Fruit fly (Drosophila melanogaster) whole organism, embryonic: Measurements from ENCODE around the gene stas.
A peak's percentile ranks its signal among the peaks of the same experiment; 100 is the strongest.

Experiments used
- ATbp ChIP-seq: fragments of 200-800 bp; sonication (Bioruptor generic); optimal IDR thresholded peaks from 2 replicates; lab custom pipeline; 2017; ENCODE audit warnings: missing biosample characterization, mild to moderate bottlenecking, missing genetic modification characterization, missing genetic modification reagents
- Atf6 ChIP-seq: fragments of 200-800 bp; sonication (Bioruptor generic); IDR thresholded peaks from 2 replicates; pipeline ENCODE4 v1.3.6; 2022; ENCODE audit warnings: missing biosample characterization, missing genetic modification characterization
- Awh ChIP-seq: fragments of 200-800 bp; sonication (Bioruptor generic); IDR thresholded peaks from 2 replicates; pipeline ENCODE4, ENCODE4 v1.3.6; 2022; ENCODE audit warnings: missing biosample characterization, missing genetic modification characterization
- CG10431 ChIP-seq: fragments of 200-800 bp; sonication (Bioruptor generic); optimal IDR thresholded peaks from 3 replicates; lab custom pipeline; 2018; ENCODE audit warnings: missing biosample characterization, mild to moderate bottlenecking, missing genetic modification characterization
- CG10979 ChIP-seq: fragments of 200-800 bp; sonication (Bioruptor generic); optimal IDR thresholded peaks from 2 replicates; lab custom pipeline; 2018; ENCODE audit warnings: missing biosample characterization, mild to moderate bottlenecking, missing genetic modification characterization, moderate library complexity
- CG11085 ChIP-seq: fragments of 200-800 bp; sonication (Bioruptor generic); IDR thresholded peaks from 2 replicates; pipeline ENCODE4 v1.3.6; 2022; ENCODE audit warnings: missing biosample characterization, missing genetic modification characterization
- CG12391 ChIP-seq: fragments of 200-800 bp; sonication (Bioruptor generic); optimal IDR thresholded peaks from 3 replicates; lab custom pipeline; 2018; ENCODE audit warnings: missing biosample characterization, mild to moderate bottlenecking, missing genetic modification characterization, moderate library complexity
- CG16863 ChIP-seq: fragments of 200-800 bp; sonication (Bioruptor generic); optimal IDR thresholded peaks from 3 replicates; lab custom pipeline; 2016; ENCODE audit warnings: missing biosample characterization, missing genetic modification characterization
- CG2678 ChIP-seq: fragments of 200-800 bp; sonication (Bioruptor generic); optimal IDR thresholded peaks from 3 replicates; lab custom pipeline; 2019; ENCODE audit warnings: missing biosample characterization, mild to moderate bottlenecking, missing genetic modification characterization, moderate library complexity
- CG30403 ChIP-seq: fragments of 200-800 bp; sonication (Bioruptor generic); optimal IDR thresholded peaks from 3 replicates; lab custom pipeline; 2016; ENCODE audit warnings: missing biosample characterization, missing genetic modification characterization
- CG3065 ChIP-seq: fragments of 200-800 bp; sonication (Bioruptor generic); optimal IDR thresholded peaks from 2 replicates; lab custom pipeline; 2016; ENCODE audit warnings: missing biosample characterization, missing genetic modification characterization
- CG32767 ChIP-seq: fragments of 200-800 bp; sonication (Bioruptor generic); IDR thresholded peaks from 2 replicates; pipeline ENCODE4 v1.3.6; 2022; ENCODE audit warnings: missing biosample characterization, missing genetic modification characterization
- CG3847 ChIP-seq: fragments of 200-800 bp; sonication (Bioruptor generic); IDR thresholded peaks from 2 replicates; pipeline ENCODE4 v1.3.6; 2022; ENCODE audit warnings: missing biosample characterization, missing genetic modification characterization
- CG4328 ChIP-seq: fragments of 200-800 bp; sonication (Bioruptor generic); optimal IDR thresholded peaks from 3 replicates; lab custom pipeline; 2017; ENCODE audit warnings: missing biosample characterization, missing genetic modification reagents, missing genetic modification characterization
- CG8944 ChIP-seq: fragments of 200-800 bp; sonication (Bioruptor generic); optimal IDR thresholded peaks from 3 replicates; lab custom pipeline; 2016; ENCODE audit warnings: missing biosample characterization, missing genetic modification characterization
- CG9215 ChIP-seq: fragments of 200-800 bp; sonication (Bioruptor generic); IDR thresholded peaks from 2 replicates; pipeline ENCODE4 v1.3.6; 2022; ENCODE audit warnings: missing biosample characterization, missing genetic modification characterization
- CG9876 ChIP-seq: fragments of 200-800 bp; sonication (Bioruptor generic); optimal IDR thresholded peaks from 2 replicates; lab custom pipeline; 2016; ENCODE audit warnings: missing biosample characterization, missing genetic modification characterization
- CG9932 ChIP-seq: fragments of 200-800 bp; sonication (Bioruptor generic); IDR thresholded peaks from 2 replicates; pipeline ENCODE4 v1.3.6; 2022; ENCODE audit warnings: missing biosample characterization, missing genetic modification characterization
- D ChIP-seq, 2 experiments: fragments of 200-800 bp in 1 of 2; fragments of >200 bp in 1 of 2; sonication (Bioruptor generic) in 1 of 2; optimal IDR thresholded peaks; 2 replicates in 1 of 2; 3 replicates in 1 of 2; lab custom pipeline; 2017; ENCODE audit warnings: mild to moderate bottlenecking in 1 of 2, missing biosample characterization in 1 of 2, missing genetic modification characterization in 1 of 2, missing genetic modification reagents in 1 of 2
- D19B ChIP-seq: fragments of 200-800 bp; sonication (Bioruptor generic); optimal IDR thresholded peaks from 2 replicates; lab custom pipeline; 2017; ENCODE audit warnings: missing biosample characterization, mild to moderate bottlenecking, missing genetic modification characterization
- HLH4C ChIP-seq: fragments of 200-800 bp; sonication (Bioruptor generic); IDR thresholded peaks from 3 replicates; pipeline ENCODE4 v1.3.6; 2022; ENCODE audit warnings: missing biosample characterization, missing genetic modification characterization; ENCODE audit not compliant: partially characterized antibody
- Meics ChIP-seq: fragments of 200-800 bp; sonication (Bioruptor generic); optimal IDR thresholded peaks from 2 replicates; lab custom pipeline; 2017; ENCODE audit warnings: missing biosample characterization, mild to moderate bottlenecking, missing genetic modification characterization
- NC2β ChIP-seq: fragments of 200-800 bp; sonication (Bioruptor generic); optimal IDR thresholded peaks from 2 replicates; lab custom pipeline; 2016; ENCODE audit warnings: missing biosample characterization, missing genetic modification characterization
- NfI ChIP-seq: fragments of 200-800 bp; sonication (Bioruptor generic); optimal IDR thresholded peaks from 3 replicates; lab custom pipeline; 2018; ENCODE audit warnings: missing biosample characterization, mild to moderate bottlenecking, missing genetic modification characterization, moderate library complexity
- Poxn ChIP-seq: fragments of 200-800 bp; sonication (Bioruptor generic); IDR thresholded peaks from 2 replicates; pipeline ENCODE4 v1.3.6; 2022; ENCODE audit warnings: missing biosample characterization, missing genetic modification characterization
- Ravus ChIP-seq: fragments of 200-800 bp; sonication (Bioruptor generic); IDR thresholded peaks from 2 replicates; pipeline ENCODE4 v1.3.6; 2022; ENCODE audit warnings: missing biosample characterization, missing genetic modification characterization
- Sry-δ ChIP-seq: fragments of 200-800 bp; sonication (Bioruptor generic); optimal IDR thresholded peaks from 2 replicates; lab custom pipeline; 2016; ENCODE audit warnings: missing biosample characterization, missing genetic modification characterization
- ato ChIP-seq: fragments of 200-800 bp; sonication (Bioruptor generic); IDR thresholded peaks from 2 replicates; pipeline ENCODE4 v1.3.6; 2022; ENCODE audit warnings: missing biosample characterization, missing genetic modification characterization; ENCODE audit not compliant: partially characterized antibody
- bcd ChIP-seq: fragments of 200-800 bp; sonication (Bioruptor generic); optimal IDR thresholded peaks from 2 replicates; lab custom pipeline; 2017; ENCODE audit warnings: missing biosample characterization, mild to moderate bottlenecking, missing genetic modification characterization
- bowl ChIP-seq: fragments of 200-800 bp; sonication (Bioruptor generic); IDR thresholded peaks from 2 replicates; pipeline ENCODE4 v1.3.6; 2022; ENCODE audit warnings: missing biosample characterization, missing genetic modification characterization
- br ChIP-seq: fragments of >200 bp; optimal IDR thresholded peaks from 2 replicates; lab custom pipeline; 2017
- cas ChIP-seq: fragments of 200-800 bp; sonication (Bioruptor generic); IDR thresholded peaks from 2 replicates; pipeline ENCODE4 v1.3.6; 2022; ENCODE audit warnings: missing biosample characterization, missing genetic modification characterization
- ci ChIP-seq: fragments of 200-800 bp; sonication (Bioruptor generic); IDR thresholded peaks from 3 replicates; pipeline ENCODE4 v1.3.6; 2022; ENCODE audit warnings: missing biosample characterization, missing genetic modification characterization
- corto ChIP-seq: fragments of 200-800 bp; sonication (Bioruptor generic); optimal IDR thresholded peaks from 2 replicates; lab custom pipeline; 2016; ENCODE audit warnings: missing biosample characterization, mild to moderate bottlenecking, missing genetic modification characterization, moderate library complexity
- en ChIP-seq: fragments of 200-800 bp; sonication (Bioruptor generic); optimal IDR thresholded peaks from 2 replicates; lab custom pipeline; 2016; ENCODE audit warnings: missing biosample characterization, missing genetic modification characterization
- ewg ChIP-seq: fragments of 200-800 bp; sonication (Bioruptor generic); optimal IDR thresholded peaks from 3 replicates; lab custom pipeline; 2017; ENCODE audit warnings: mild to moderate bottlenecking, missing biosample characterization, missing genetic modification reagents, missing genetic modification characterization
- gfzf ChIP-seq: fragments of 200-800 bp; sonication (Bioruptor generic); optimal IDR thresholded peaks from 2 replicates; lab custom pipeline; 2016; ENCODE audit warnings: missing biosample characterization, mild to moderate bottlenecking, missing genetic modification characterization, moderate library complexity
- jigr1 ChIP-seq: fragments of 200-800 bp; sonication (Bioruptor generic); IDR thresholded peaks from 3 replicates; pipeline ENCODE4 v1.3.6; 2022; ENCODE audit warnings: missing biosample characterization, missing genetic modification characterization
- klu ChIP-seq: fragments of 200-800 bp; sonication (Bioruptor generic); IDR thresholded peaks from 2 replicates; pipeline ENCODE4 v1.3.6; 2022; ENCODE audit warnings: missing biosample characterization, missing genetic modification characterization
- kni ChIP-seq: fragments of 200-800 bp; sonication (Bioruptor generic); optimal IDR thresholded peaks from 3 replicates; lab custom pipeline; 2017; ENCODE audit warnings: mild to moderate bottlenecking, missing biosample characterization, missing genetic modification reagents, missing genetic modification characterization
- lola ChIP-seq, 3 experiments: fragments of >200 bp in 2 of 3; fragments of 200-800 bp in 1 of 3; sonication (Bioruptor generic) in 1 of 3; optimal IDR thresholded peaks; 2 replicates each; lab custom pipeline; 2017 to 2019; ENCODE audit warnings: missing biosample characterization in 3 of 3, missing genetic modification characterization in 3 of 3, mild to moderate bottlenecking in 1 of 3, moderate library complexity in 1 of 3
- luna ChIP-seq: fragments of 200-800 bp; sonication (Bioruptor generic); optimal IDR thresholded peaks from 2 replicates; lab custom pipeline; 2016; ENCODE audit warnings: missing biosample characterization, missing genetic modification characterization
- p53 ChIP-seq: fragments of 200-800 bp; sonication (Bioruptor generic); optimal IDR thresholded peaks from 2 replicates; lab custom pipeline; 2016; ENCODE audit warnings: missing biosample characterization, missing genetic modification characterization
- pan ChIP-seq, 4 experiments: fragments of >200 bp in 3 of 4; fragments of 200-800 bp in 1 of 4; sonication (Bioruptor generic) in 1 of 4; optimal IDR thresholded peaks in 3 of 4; IDR thresholded peaks in 1 of 4; 2 replicates each; pipeline versions ENCODE4 v1.3.6 to Lab custom; 2017 to 2022; ENCODE audit warnings: missing biosample characterization in 2 of 4, missing genetic modification characterization in 2 of 4, mixed read lengths in 1 of 4
- phol ChIP-seq: fragments of 200-800 bp; sonication (Bioruptor generic); optimal IDR thresholded peaks from 3 replicates; lab custom pipeline; 2018; ENCODE audit warnings: missing biosample characterization, mild to moderate bottlenecking, missing genetic modification characterization, moderate library complexity
- tin ChIP-seq: fragments of 200-800 bp; sonication (Bioruptor generic); optimal IDR thresholded peaks from 3 replicates; lab custom pipeline; 2016; ENCODE audit warnings: missing biosample characterization, missing genetic modification characterization
- twi ChIP-seq: fragments of 200-800 bp; optimal IDR thresholded peaks from 2 replicates; lab custom pipeline; 2019; ENCODE audit warnings: missing biosample characterization, mild to moderate bottlenecking, missing genetic modification characterization, moderate library complexity
- unpg ChIP-seq: fragments of 200-800 bp; sonication (Bioruptor generic); optimal IDR thresholded peaks from 3 replicates; lab custom pipeline; 2018; ENCODE audit warnings: missing biosample characterization, mild to moderate bottlenecking, missing genetic modification characterization, moderate library complexity

stas gene

DNA sequence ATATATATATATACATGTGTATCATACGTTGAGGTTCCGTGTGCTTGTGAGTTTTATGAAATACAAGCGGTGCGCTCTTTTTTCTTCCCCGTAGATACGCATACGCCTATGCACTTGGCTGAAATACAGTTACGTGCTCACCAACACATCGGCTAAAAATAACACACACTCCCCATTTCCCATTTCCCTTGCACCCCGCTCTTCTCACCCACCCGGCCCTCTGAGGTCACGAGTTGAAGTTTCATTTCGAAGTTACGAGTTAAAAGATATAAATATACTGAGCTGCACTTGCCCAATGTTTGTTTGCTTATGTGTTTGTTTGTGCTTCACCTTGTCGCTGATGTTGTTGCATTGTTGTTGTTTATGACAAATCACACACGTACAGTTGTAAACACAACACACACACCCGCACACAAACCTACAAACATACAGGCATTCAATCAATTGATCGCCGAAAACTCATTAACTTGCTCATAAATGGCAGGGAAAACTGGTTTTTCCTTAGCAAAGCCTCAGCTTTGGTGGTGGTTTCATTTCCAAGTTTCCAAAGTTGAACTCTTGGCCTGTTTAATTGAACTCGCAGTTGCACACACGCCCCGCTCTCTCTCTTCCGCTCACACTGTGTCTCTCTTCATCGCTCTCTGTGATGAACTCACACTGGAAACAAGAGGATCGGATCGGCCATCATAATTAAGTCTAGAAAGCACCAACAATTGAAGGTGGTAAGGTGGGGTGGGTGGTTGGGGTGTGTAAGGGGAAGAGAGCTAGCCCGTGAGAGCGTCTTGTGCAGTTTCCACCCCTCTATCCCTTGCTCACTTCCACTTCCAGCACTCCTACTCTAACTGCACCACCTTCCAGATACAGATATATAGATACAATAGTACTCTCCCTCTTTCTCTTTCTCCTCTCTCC lies 30.8 kb upstream of the stas start (continued):
- TF ChIP-seq ato (GFP tag; lab: Robert Waterston, UW), result no peak
- TF ChIP-seq bcd, result no peak
- no peak for TF ChIP-seq NC2β
- TF ChIP-seq D (optimal IDR thresholded peaks at IDR 0.05; lab: Kevin White, UChicago), result no peak
- TF ChIP-seq D (GFP tag; optimal IDR thresholded peaks at IDR 0.05; lab: Kevin White, UChicago), result no peak
- no peak for TF ChIP-seq twi
- no peak for TF ChIP-seq p53 (GFP tag; lab: Kevin White, UChicago)
- no peak for TF ChIP-seq CG9215 (GFP tag; lab: Robert Waterston, UW)
- TF ChIP-seq lola (GFP tag; optimal IDR thresholded peaks at IDR 0.05; lab: Kevin White, UChicago), result no peak
- no peak for TF ChIP-seq corto (GFP tag; lab: Kevin White, UChicago)
- no peak for TF ChIP-seq CG10431 (GFP tag; lab: Kevin White, UChicago)
- peak; percentile 48; the same call in 1 of the 3 replicates for TF ChIP-seq ci (GFP tag; lab: Robert Waterston, UW)
- no peak for TF ChIP-seq pan (optimal IDR thresholded peaks at IDR 0.05; lab: Kevin White, UChicago)
- no peak for TF ChIP-seq pan (GFP tag; optimal IDR thresholded peaks at IDR 0.05 in 1 of 2, IDR thresholded peaks at IDR 0.05 in 1 of 2)
- TF ChIP-seq br (lab: Kevin White, UChicago), result no peak
- no peak for TF ChIP-seq luna (GFP tag; lab: Kevin White, UChicago)
- TF ChIP-seq D19B (GFP tag; lab: Kevin White, UChicago), result no peak
- peak; percentile 50 for TF ChIP-seq ATbp
- no peak for TF ChIP-seq phol (tag; lab: Kevin White, UChicago)
- TF ChIP-seq CG10979 (tag; lab: Kevin White, UChicago), result no peak
- no peak for TF ChIP-seq CG11085 (GFP tag; lab: Robert Waterston, UW)
- no peak for TF ChIP-seq CG4328 (GFP tag; lab: Kevin White, UChicago)
- TF ChIP-seq gfzf (GFP tag; lab: Kevin White, UChicago), result no peak
- TF ChIP-seq CG8944 (GFP tag; lab: Kevin White, UChicago), result no peak
- 0 out of 2 replicates have a peak, but pooled peaks have one; percentile 34 for TF ChIP-seq CG32767 (GFP tag; lab: Robert Waterston, UW)
- TF ChIP-seq HLH4C (GFP tag; lab: Robert Waterston, UW), result no peak
- no peak for TF ChIP-seq klu
- no peak for TF ChIP-seq CG9932
- no peak for TF ChIP-seq CG2678
- no peak for TF ChIP-seq tin (GFP tag; lab: Kevin White, UChicago)
- TF ChIP-seq CG3847, result no peak
- no peak for TF ChIP-seq Sry-δ
- TF ChIP-seq CG12391, result no peak
- TF ChIP-seq CG3065 (GFP tag; lab: Kevin White, UChicago), result no peak
- no peak for TF ChIP-seq Poxn (GFP tag; lab: Robert Waterston, UW)
- no peak for TF ChIP-seq unpg (GFP tag; lab: Kevin White, UChicago)
- peak; percentile 88 for TF ChIP-seq kni (GFP tag; lab: Kevin White, UChicago)
- no peak for TF ChIP-seq bowl
- no peak for TF ChIP-seq CG9876
- TF ChIP-seq Awh (GFP tag; lab: Robert Waterston, UW), result no peak
- TF ChIP-seq Meics (GFP tag; lab: Kevin White, UChicago), result no peak
- no peak for TF ChIP-seq cas (GFP tag; lab: Robert Waterston, UW)
- no peak for TF ChIP-seq Atf6 (GFP tag; lab: Robert Waterston, UW)
- TF ChIP-seq en (GFP tag; lab: Kevin White, UChicago), result no peak
- TF ChIP-seq NfI (GFP tag; lab: Kevin White, UChicago), result no peak
- no peak for TF ChIP-seq jigr1 (GFP tag; lab: Robert Waterston, UW)
- TF ChIP-seq Ravus (GFP tag; lab: Robert Waterston, UW), result no peak
- no peak for TF ChIP-seq ewg (GFP tag; lab: Kevin White, UChicago)
- TF ChIP-seq CG30403 (GFP tag; lab: Kevin White, UChicago), result no peak
- TF ChIP-seq CG16863 (GFP tag; lab: Kevin White, UChicago), result no peak
